Worm (Caenorhabditis elegans) whole organism, L4 larva: ENCODE data around the gene asp-17.
A peak's percentile ranks its signal among the peaks of the same experiment; 100 is the strongest.

Experiments used
- F37D6.2 ChIP-seq: sonication (generic microtip); optimal IDR thresholded peaks from 2 replicates; lab custom pipeline; 2016; ENCODE audit warnings: mild to moderate bottlenecking, missing genetic modification characterization, missing compliant biosample characterization
- F44E2.7 ChIP-seq: fragments of 200-800 bp; sonication (Bioruptor generic); IDR thresholded peaks from 2 replicates; pipeline ENCODE4 v2.1.2; 2022; ENCODE audit warnings: missing genetic modification characterization, missing compliant biosample characterization
- F49E8.2 ChIP-seq: sonication (generic microtip); optimal IDR thresholded peaks from 2 replicates; lab custom pipeline; 2016; ENCODE audit warnings: missing compliant biosample characterization, mild to moderate bottlenecking, missing genetic modification characterization, borderline replicate concordance
- R02D3.7 ChIP-seq: fragments of 150-350 bp; sonication (generic microtip); optimal IDR thresholded peaks from 3 replicates; lab custom pipeline; 2014; ENCODE audit warnings: missing biosample characterization, missing genetic modification characterization
- T26A8.4 ChIP-seq: fragments of 200-800 bp; sonication (Bioruptor generic); IDR thresholded peaks from 2 replicates; pipeline ENCODE4 v1.3.6; 2022; ENCODE audit warnings: missing genetic modification characterization, missing compliant biosample characterization
- Y48G9A.11 ChIP-seq: fragments of 200-800 bp; sonication (Bioruptor generic); IDR thresholded peaks from 2 replicates; pipeline ENCODE4 v1.3.6; 2022; ENCODE audit warnings: missing genetic modification reagents, missing genetic modification characterization, missing compliant biosample characterization
- Y5F2A.4 ChIP-seq: fragments of 200-800 bp; sonication (Bioruptor generic); optimal IDR thresholded peaks from 2 replicates; lab custom pipeline; 2018; ENCODE audit warnings: mild to moderate bottlenecking, missing genetic modification characterization, missing compliant biosample characterization
- ZK337.2 ChIP-seq: fragments of 200-800 bp; sonication (Bioruptor generic); IDR thresholded peaks from 2 replicates; pipeline ENCODE4 v1.3.6; 2022; ENCODE audit warnings: missing genetic modification reagents, missing genetic modification characterization, missing compliant biosample characterization
- aly-2 ChIP-seq: sonication (generic microtip); optimal IDR thresholded peaks from 2 replicates; lab custom pipeline; 2018; ENCODE audit warnings: missing biosample characterization, missing genetic modification characterization
- attf-4 ChIP-seq: sonication (generic microtip); optimal IDR thresholded peaks from 3 replicates; lab custom pipeline; 2017; ENCODE audit warnings: missing biosample characterization, missing genetic modification characterization
- ceh-44 ChIP-seq: fragments of 200-800 bp; sonication (Bioruptor generic); IDR thresholded peaks from 2 replicates; pipeline ENCODE4 v1.3.6; 2022; ENCODE audit warnings: missing genetic modification reagents, missing genetic modification characterization, missing compliant biosample characterization
- ceh-62 ChIP-seq: sonication (generic microtip); optimal IDR thresholded peaks from 2 replicates; lab custom pipeline; 2017; ENCODE audit warnings: missing biosample characterization, missing genetic modification characterization
- ces-1 ChIP-seq: fragments of 150-350 bp; sonication (generic microtip); optimal IDR thresholded peaks from 4 replicates; lab custom pipeline; 2014; ENCODE audit warnings: missing biosample characterization, missing genetic modification reagents, missing genetic modification characterization
- cey-2 ChIP-seq: sonication (generic microtip); optimal IDR thresholded peaks from 3 replicates; lab custom pipeline; 2017; ENCODE audit warnings: missing genetic modification characterization, mild to moderate bottlenecking, missing compliant biosample characterization, antibody characterized with exemption, borderline replicate concordance; ENCODE audit not compliant: insufficient read depth
- dmd-8 ChIP-seq: fragments of 200-800 bp; sonication (Bioruptor generic); IDR thresholded peaks from 2 replicates; pipeline ENCODE4 v1.3.6; 2022; ENCODE audit warnings: missing genetic modification characterization, missing compliant biosample characterization
- duxl-1 ChIP-seq: sonication (generic microtip); optimal IDR thresholded peaks from 2 replicates; lab custom pipeline; 2016; ENCODE audit warnings: mild to moderate bottlenecking, missing genetic modification characterization, moderate library complexity, missing compliant biosample characterization; ENCODE audit not compliant: poor library complexity
- dve-1 ChIP-seq: sonication (generic microtip); optimal IDR thresholded peaks from 2 replicates; lab custom pipeline; 2017; ENCODE audit warnings: antibody characterized with exemption, mild to moderate bottlenecking, missing genetic modification characterization, missing compliant biosample characterization; ENCODE audit not compliant: insufficient read depth
- egl-27 ChIP-seq: sonication (generic microtip); optimal IDR thresholded peaks from 3 replicates; lab custom pipeline; 2017; ENCODE audit warnings: missing biosample characterization, missing genetic modification reagents, missing genetic modification characterization
- egl-43 ChIP-seq: fragments of 200-800 bp; sonication (Bioruptor generic); IDR thresholded peaks from 2 replicates; pipeline ENCODE4 v1.3.6; 2022; ENCODE audit warnings: missing genetic modification reagents, missing genetic modification characterization, missing compliant biosample characterization
- fkh-10 ChIP-seq: fragments of 150-350 bp; optimal IDR thresholded peaks from 2 replicates; lab custom pipeline; 2014; ENCODE audit warnings: missing biosample characterization, missing genetic modification reagents, missing genetic modification characterization
- jun-1 ChIP-seq: fragments of 150-350 bp; optimal IDR thresholded peaks from 2 replicates; lab custom pipeline; 2014; ENCODE audit warnings: missing biosample characterization, missing genetic modification reagents, missing genetic modification characterization
- lim-7 ChIP-seq: fragments of 200-800 bp; sonication (Bioruptor generic); IDR thresholded peaks from 2 replicates; pipeline ENCODE4 v1.3.6; 2022; ENCODE audit warnings: missing genetic modification characterization, missing compliant biosample characterization
- lin-1 ChIP-seq: fragments of 200-800 bp; sonication (Bioruptor generic); IDR thresholded peaks from 2 replicates; pipeline ENCODE4 v1.3.6; 2022; ENCODE audit warnings: missing genetic modification reagents, missing genetic modification characterization, missing compliant biosample characterization
- lin-13 ChIP-seq: fragments of 150-350 bp; optimal IDR thresholded peaks from 2 replicates; lab custom pipeline; 2014; ENCODE audit warnings: missing biosample characterization, missing genetic modification reagents, missing genetic modification characterization
- lin-29 ChIP-seq: fragments of 200-800 bp; sonication (Bioruptor generic); IDR thresholded peaks from 2 replicates; pipeline ENCODE4 v1.3.6; 2022; ENCODE audit warnings: missing genetic modification reagents, missing genetic modification characterization, missing compliant biosample characterization
- lir-3 ChIP-seq: sonication (generic microtip); optimal IDR thresholded peaks from 2 replicates; lab custom pipeline; 2016; ENCODE audit warnings: mild to moderate bottlenecking, missing genetic modification characterization, missing compliant biosample characterization
- lsy-2 ChIP-seq, 2 experiments: fragments of 150-350 bp in 1 of 2; sonication (generic microtip) in 1 of 2; optimal IDR thresholded peaks; 2 replicates each; lab custom pipeline; 2014 to 2017; ENCODE audit warnings: missing biosample characterization in 2 of 2, missing genetic modification characterization in 2 of 2
- mep-1 ChIP-seq: fragments of 150-350 bp; sonication (generic microtip); optimal IDR thresholded peaks from 3 replicates; lab custom pipeline; 2014; ENCODE audit warnings: missing biosample characterization, missing genetic modification characterization
- mes-2 ChIP-seq: sonication (generic microtip); optimal IDR thresholded peaks from 2 replicates; lab custom pipeline; 2016; ENCODE audit warnings: missing genotype, mild to moderate bottlenecking, missing genetic modification characterization, missing compliant biosample characterization; ENCODE audit not compliant: poor library complexity, severe bottlenecking
- mxl-2 ChIP-seq: fragments of 200-800 bp; sonication (Bioruptor generic); conservative IDR thresholded peaks from 2 replicates; pipeline ENCODE4 v1.3.6; 2022; ENCODE audit warnings: missing genetic modification reagents, missing genetic modification characterization, missing compliant biosample characterization
- nhr-102 ChIP-seq: sonication (generic microtip); optimal IDR thresholded peaks from 2 replicates; lab custom pipeline; 2016; ENCODE audit warnings: mild to moderate bottlenecking, missing genetic modification characterization, moderate library complexity, missing compliant biosample characterization
- nhr-237 ChIP-seq: sonication (generic microtip); optimal IDR thresholded peaks from 2 replicates; lab custom pipeline; 2017; ENCODE audit warnings: missing biosample characterization, missing genetic modification characterization
- nhr-25 ChIP-seq: sonication (generic microtip); optimal IDR thresholded peaks from 2 replicates; lab custom pipeline; 2017; ENCODE audit warnings: missing genetic modification characterization, mild to moderate bottlenecking, missing compliant biosample characterization, antibody characterized with exemption, moderate library complexity, borderline replicate concordance; ENCODE audit not compliant: insufficient read depth
- nhr-48 ChIP-seq: sonication (generic microtip); optimal IDR thresholded peaks from 2 replicates; lab custom pipeline; 2016; ENCODE audit warnings: mild to moderate bottlenecking, missing genetic modification characterization, missing compliant biosample characterization
- nhr-76 ChIP-seq: fragments of 150-350 bp; optimal IDR thresholded peaks from 2 replicates; lab custom pipeline; 2014; ENCODE audit warnings: missing biosample characterization, missing genetic modification characterization
- nhr-77 ChIP-seq: fragments of 150-350 bp; optimal IDR thresholded peaks from 2 replicates; lab custom pipeline; 2014; ENCODE audit warnings: missing biosample characterization, missing genetic modification characterization
- rbr-2 ChIP-seq: sonication (generic microtip); optimal IDR thresholded peaks from 2 replicates; lab custom pipeline; 2016; ENCODE audit warnings: missing genotype, missing genetic modification characterization, missing compliant biosample characterization
- saeg-2 ChIP-seq: fragments of 200-800 bp; sonication (Bioruptor generic); IDR thresholded peaks from 2 replicates; pipeline ENCODE4 v1.3.6; 2022; ENCODE audit warnings: missing genetic modification reagents, missing genetic modification characterization, missing compliant biosample characterization
- sdz-12 ChIP-seq: fragments of 200-800 bp; sonication (Bioruptor generic); optimal IDR thresholded peaks from 2 replicates; lab custom pipeline; 2018; ENCODE audit warnings: mild to moderate bottlenecking, missing genetic modification characterization, missing compliant biosample characterization
- set-16 ChIP-seq: fragments of 200-800 bp; sonication (Bioruptor generic); IDR thresholded peaks from 2 replicates; pipeline ENCODE4 v1.3.6; 2022; ENCODE audit warnings: missing genetic modification reagents, missing genetic modification characterization, missing compliant biosample characterization
- snpc-4 ChIP-seq: fragments of 150-350 bp; optimal IDR thresholded peaks from 2 replicates; lab custom pipeline; 2014; ENCODE audit warnings: missing biosample characterization, missing genetic modification characterization
- tra-1 ChIP-seq: fragments of 200-800 bp; sonication (Bioruptor generic); IDR thresholded peaks from 2 replicates; pipeline ENCODE4 v1.3.6; 2022; ENCODE audit warnings: missing genetic modification reagents, missing genetic modification characterization, missing compliant biosample characterization
- unc-39 ChIP-seq: sonication (generic microtip); optimal IDR thresholded peaks from 2 replicates; lab custom pipeline; 2017; ENCODE audit warnings: missing biosample characterization, missing genetic modification characterization
- vab-7 ChIP-seq: fragments of 200-800 bp; sonication (Bioruptor generic); IDR thresholded peaks from 2 replicates; pipeline ENCODE4 v1.3.6; 2022; ENCODE audit warnings: missing genetic modification reagents, missing genetic modification characterization, missing compliant biosample characterization
- zfp-3 ChIP-seq: fragments of 200-800 bp; sonication (Bioruptor generic); conservative IDR thresholded peaks from 2 replicates; pipeline ENCODE4 v1.3.6; 2022; ENCODE audit warnings: missing genetic modification reagents, missing genetic modification characterization, missing compliant biosample characterization
- zip-11 ChIP-seq: fragments of 200-800 bp; sonication (Bioruptor generic); IDR thresholded peaks from 2 replicates; pipeline ENCODE4 v1.3.6; 2022; ENCODE audit warnings: missing genetic modification characterization, missing compliant biosample characterization
- zip-2 ChIP-seq: fragments of 150-350 bp; optimal IDR thresholded peaks from 2 replicates; lab custom pipeline; 2014; ENCODE audit warnings: missing biosample characterization, missing genetic modification characterization
- ztf-11 ChIP-seq: fragments of 150-350 bp; optimal IDR thresholded peaks from 2 replicates; lab custom pipeline; 2014; ENCODE audit warnings: missing biosample characterization, missing genetic modification characterization
- ztf-7 ChIP-seq: fragments of 150-350 bp; optimal IDR thresholded peaks from 2 replicates; lab custom pipeline; 2014; ENCODE audit warnings: missing biosample characterization, missing genetic modification characterization

asp-17 gene

ce11 chrV:19001656-19002055 is 35.5 kb downstream of the asp-17 start, which contains the start of gene Y39B6A.33:
Gene Y39B6A.33 (plus strand): TSS chrV:19001956.
- TF ChIP-seq ceh-44 (0 out of 2 replicates have a peak, but pooled peaks have one; percentile 5), zip-2 (tag; lab: Kevin White, UChicago) (no peak)

ce11 chrV:19001016-19001415 is 36.1 kb downstream of the asp-17 start, which contains the start of gene Y39B6A.34:
Gene Y39B6A.34 (plus strand): TSS chrV:19001018.
- no peak for TF ChIP-seq zip-11 (GFP tag; lab: Robert Waterston, UW)
- TF ChIP-seq mes-2 (tag; lab: Kevin White, UChicago) = peak; percentile 48
- no peak for TF ChIP-seq nhr-102
- TF ChIP-seq ztf-7 (tag; lab: Kevin White, UChicago) = no peak
- TF ChIP-seq ZK337.2 (GFP tag; lab: Robert Waterston, UW) = no peak
- no peak for TF ChIP-seq lim-7 (GFP tag; lab: Robert Waterston, UW)
- TF ChIP-seq lin-13 = no peak
- TF ChIP-seq snpc-4 = no peak
- no peak for TF ChIP-seq ztf-11
- no peak for TF ChIP-seq vab-7 (GFP tag; lab: Robert Waterston, UW)
- peak; percentile 2 for TF ChIP-seq dve-1 (tag; lab: Kevin White, UChicago)
- TF ChIP-seq attf-4 (tag; lab: Kevin White, UChicago) = no peak
- peak; percentile 37; the same call in 1 of the 2 replicates for TF ChIP-seq set-16
- TF ChIP-seq sdz-12 (GFP tag; lab: Kevin White, UChicago) = no peak
- no peak for TF ChIP-seq zfp-3 (GFP tag; lab: Robert Waterston, UW)
- TF ChIP-seq duxl-1 (tag; lab: Kevin White, UChicago) = no peak
- TF ChIP-seq ceh-44 = no peak
- no peak for TF ChIP-seq Y5F2A.4 (GFP tag; lab: Kevin White, UChicago)
- no peak for TF ChIP-seq F49E8.2
- no peak for TF ChIP-seq jun-1 (tag; lab: Kevin White, UChicago)
- no peak for TF ChIP-seq R02D3.7 (tag; lab: Kevin White, UChicago)
- no peak for TF ChIP-seq tra-1
- TF ChIP-seq lin-1 = no peak
- no peak for TF ChIP-seq nhr-48 (tag; lab: Kevin White, UChicago)
- peak in 1 of 2 experiments; percentile 28 for TF ChIP-seq lsy-2 (tag; optimal IDR thresholded peaks at IDR 0.05; lab: Kevin White, UChicago)
- no peak for TF ChIP-seq egl-27 (tag; lab: Kevin White, UChicago)
- TF ChIP-seq aly-2 (tag; lab: Kevin White, UChicago) = no peak
- no peak for TF ChIP-seq cey-2 (tag; lab: Kevin White, UChicago)
- no peak for TF ChIP-seq zip-2 (tag; lab: Kevin White, UChicago)
- no peak for TF ChIP-seq F44E2.7 (GFP tag; lab: Robert Waterston, UW)
- TF ChIP-seq nhr-77 = peak; percentile 30
- no peak for TF ChIP-seq nhr-237 (tag; lab: Kevin White, UChicago)
- no peak for TF ChIP-seq nhr-76 (tag; lab: Kevin White, UChicago)
- peak; percentile 33 for TF ChIP-seq rbr-2 (tag; lab: Kevin White, UChicago)
- no peak for TF ChIP-seq ces-1 (GFP tag; lab: Kevin White, UChicago)
- no peak for TF ChIP-seq mxl-2 (GFP tag; lab: Robert Waterston, UW)
- no peak for TF ChIP-seq F37D6.2 (tag; lab: Kevin White, UChicago)
- no peak for TF ChIP-seq lir-3 (tag; lab: Kevin White, UChicago)
- TF ChIP-seq nhr-25 (tag; lab: Kevin White, UChicago) = no peak
- no peak for TF ChIP-seq T26A8.4 (GFP tag; lab: Robert Waterston, UW)
- TF ChIP-seq mep-1 (tag; lab: Kevin White, UChicago) = peak; percentile 45
- TF ChIP-seq ceh-62 (tag; lab: Kevin White, UChicago) = no peak
- TF ChIP-seq unc-39 (tag; lab: Kevin White, UChicago) = no peak
- TF ChIP-seq saeg-2 (GFP tag; lab: Robert Waterston, UW) = no peak
- no peak for TF ChIP-seq fkh-10 (GFP tag; lab: Kevin White, UChicago)
- no peak for TF ChIP-seq egl-43 (GFP tag; lab: Robert Waterston, UW)
- TF ChIP-seq dmd-8 = no peak
- 0 out of 2 replicates have a peak, but pooled peaks have one; percentile 13 for TF ChIP-seq Y48G9A.11 (GFP tag; lab: Robert Waterston, UW)
- TF ChIP-seq lin-29 (GFP tag; lab: Robert Waterston, UW) = no peak
